Worm (Caenorhabditis elegans): ENCODE results near the gene ints-7.

DNA sequence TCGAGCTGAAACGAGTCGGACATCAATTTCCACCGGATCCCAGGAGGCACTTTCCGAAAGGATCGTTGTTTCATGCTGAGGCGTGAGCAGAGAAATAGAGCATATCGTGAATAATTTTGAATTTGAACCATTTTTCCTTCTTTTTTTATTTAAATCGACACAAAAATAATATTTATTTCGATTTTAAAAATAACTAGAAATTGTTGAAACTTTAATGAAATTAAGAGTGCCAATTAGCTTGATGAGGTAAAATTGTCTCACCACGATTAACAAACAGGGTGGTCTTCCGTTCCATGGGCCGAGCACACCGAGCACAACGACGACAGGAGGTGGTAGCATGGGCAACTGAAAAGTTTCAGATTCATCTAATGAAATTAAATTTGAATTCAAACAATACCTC, 5.7 kb downstream of the ints-7 start:
- TF ChIP-seq zag-1 (tag; optimal IDR thresholded peaks at IDR 0.05) (no peak), egl-27 (tag; optimal IDR thresholded peaks at IDR 0.05) (no peak), nhr-23 (tag; optimal IDR thresholded peaks at IDR 0.05) (no peak), nhr-25 (tag; optimal IDR thresholded peaks at IDR 0.05) (no peak), lsy-2 (tag; optimal IDR thresholded peaks at IDR 0.05) (no peak), unc-62 (GFP tag; optimal IDR thresholded peaks at IDR 0.05) (no peak), lin-39 (tag; optimal IDR thresholded peaks at IDR 0.05) (no peak), R02D3.7 (tag; optimal IDR thresholded peaks at IDR 0.05) (no peak), nhr-237 (tag; optimal IDR thresholded peaks at IDR 0.05) (no peak), lin-13 (GFP tag; optimal IDR thresholded peaks at IDR 0.05) (no peak)

Measured in whole organism, L2 larva.